Worm (Caenorhabditis elegans) whole organism, L1 larva: ENCODE data around the gene ilys-6.

Source experiments
- C16A3.4 ChIP-seq: fragments of 150-350 bp; optimal IDR thresholded peaks from 2 replicates; lab custom pipeline; 2014; ENCODE audit warnings: missing biosample characterization, missing genetic modification characterization
- C34B4.2 ChIP-seq: sonication (generic microtip); optimal IDR thresholded peaks from 2 replicates; lab custom pipeline; 2017; ENCODE audit warnings: mild to moderate bottlenecking, missing genetic modification characterization, missing compliant biosample characterization
- Y116A8C.19 ChIP-seq: sonication (generic microtip); optimal IDR thresholded peaks from 2 replicates; lab custom pipeline; 2016; ENCODE audit warnings: missing compliant biosample characterization, missing genetic modification characterization, borderline replicate concordance
- alr-1 ChIP-seq: fragments of 200-800 bp; sonication (Bioruptor generic); optimal IDR thresholded peaks from 2 replicates; lab custom pipeline; 2018; ENCODE audit warnings: borderline replicate concordance, mild to moderate bottlenecking, missing genetic modification characterization, missing compliant biosample characterization
- aly-2 ChIP-seq: fragments of 150-350 bp; optimal IDR thresholded peaks from 2 replicates; lab custom pipeline; 2014; ENCODE audit warnings: missing biosample characterization, missing genetic modification characterization
- ama-1 ChIP-seq: fragments of 150-350 bp; optimal IDR thresholded peaks from 2 replicates; lab custom pipeline; 2014
- ceh-8 ChIP-seq: fragments of 200-800 bp; sonication (Bioruptor generic); optimal IDR thresholded peaks from 2 replicates; lab custom pipeline; 2018; ENCODE audit warnings: mild to moderate bottlenecking, missing genetic modification characterization, moderate library complexity, missing compliant biosample characterization
- ceh-82 ChIP-seq, 3 experiments: fragments of 150-350 bp in 1 of 3; sonication (generic microtip) in 2 of 3; optimal IDR thresholded peaks; 2 replicates each; lab custom pipeline; 2014 to 2017; ENCODE audit warnings: missing biosample characterization in 3 of 3, missing genetic modification characterization in 3 of 3
- dsc-1 ChIP-seq: sonication (generic microtip); optimal IDR thresholded peaks from 2 replicates; lab custom pipeline; 2016; ENCODE audit warnings: mild to moderate bottlenecking, missing genetic modification characterization, missing compliant biosample characterization
- efl-1 ChIP-seq, 4 experiments: fragments of 150-350 bp; optimal IDR thresholded peaks in 3 of 4; peaks in 1 of 4; 1 replicate in 1 of 4; 2 replicates in 3 of 4; lab custom pipeline; 2014; ENCODE audit warnings: missing biosample characterization in 2 of 4, missing genetic modification characterization in 2 of 4, missing genetic modification reagents in 2 of 4
- egl-13 ChIP-seq: sonication (generic microtip); optimal IDR thresholded peaks from 2 replicates; lab custom pipeline; 2016; ENCODE audit warnings: missing genotype, missing genetic modification reagents, missing genetic modification characterization, missing compliant biosample characterization
- egl-27 ChIP-seq, 2 experiments: fragments of 150-350 bp in 1 of 2; sonication (generic microtip); optimal IDR thresholded peaks; 3 replicates each; lab custom pipeline; 2017 to 2018; ENCODE audit warnings: missing biosample characterization in 2 of 2, missing genetic modification characterization in 2 of 2, missing genetic modification reagents in 2 of 2
- elt-3 ChIP-seq, 6 experiments: fragments of 150-350 bp in 1 of 6; sonication (generic microtip); optimal IDR thresholded peaks; 2 replicates each; lab custom pipeline; 2017 to 2018; ENCODE audit warnings: missing biosample characterization in 6 of 6, missing genetic modification characterization in 6 of 6, inconsistent platforms in 1 of 6
- fkh-10 ChIP-seq: sonication (generic microtip); optimal IDR thresholded peaks from 2 replicates; lab custom pipeline; 2017; ENCODE audit warnings: missing biosample characterization, missing genetic modification reagents, missing genetic modification characterization
- fos-1 ChIP-seq: fragments of 150-350 bp; optimal IDR thresholded peaks from 2 replicates; lab custom pipeline; 2014; ENCODE audit warnings: missing biosample characterization, missing genetic modification characterization
- grh-1 ChIP-seq: fragments of 200-800 bp; sonication (Bioruptor generic); IDR thresholded peaks from 2 replicates; pipeline ENCODE4 v1.3.6; 2022; ENCODE audit warnings: missing genetic modification reagents, missing genetic modification characterization, missing compliant biosample characterization
- irx-1 ChIP-seq: sonication (generic microtip); optimal IDR thresholded peaks from 2 replicates; lab custom pipeline; 2016; ENCODE audit warnings: missing genetic modification characterization, missing compliant biosample characterization
- lin-14 ChIP-seq: fragments of 200-800 bp; sonication (Bioruptor generic); optimal IDR thresholded peaks from 2 replicates; lab custom pipeline; 2018; ENCODE audit warnings: mild to moderate bottlenecking, missing genetic modification characterization, moderate library complexity, missing compliant biosample characterization
- lin-35 ChIP-seq, 2 experiments: fragments of 150-350 bp; optimal IDR thresholded peaks; 2 replicates each; lab custom pipeline; 2014; ENCODE audit warnings: missing biosample characterization in 2 of 2, missing genetic modification characterization in 2 of 2, missing genetic modification reagents in 2 of 2
- lir-3 ChIP-seq: sonication (generic microtip); optimal IDR thresholded peaks from 2 replicates; lab custom pipeline; 2016; ENCODE audit warnings: mild to moderate bottlenecking, missing genetic modification characterization, moderate library complexity, missing compliant biosample characterization; ENCODE audit not compliant: poor library complexity
- mab-9 ChIP-seq: fragments of 200-800 bp; sonication (Bioruptor generic); IDR thresholded peaks from 2 replicates; pipeline ENCODE4 v1.3.6; 2022; ENCODE audit warnings: missing genetic modification reagents, missing genetic modification characterization, missing compliant biosample characterization
- mdl-1 ChIP-seq, 2 experiments: fragments of 150-350 bp; optimal IDR thresholded peaks; 2 replicates each; lab custom pipeline; 2014 to 2017; ENCODE audit warnings: missing biosample characterization in 2 of 2, missing genetic modification characterization in 2 of 2, inconsistent platforms in 1 of 2
- nhr-19 ChIP-seq: fragments of 200-800 bp; sonication (Bioruptor generic); conservative IDR thresholded peaks from 2 replicates; pipeline ENCODE4 v1.3.6; 2022; ENCODE audit warnings: missing genetic modification characterization, missing compliant biosample characterization
- nhr-20 ChIP-seq: sonication (generic microtip); optimal IDR thresholded peaks from 2 replicates; lab custom pipeline; 2016; ENCODE audit warnings: mild to moderate bottlenecking, missing genetic modification characterization, missing compliant biosample characterization
- nhr-28 ChIP-seq: fragments of 150-350 bp; optimal IDR thresholded peaks from 2 replicates; lab custom pipeline; 2014; ENCODE audit warnings: missing biosample characterization, missing genetic modification characterization
- nhr-71 ChIP-seq: sonication (generic microtip); optimal IDR thresholded peaks from 2 replicates; lab custom pipeline; 2016; ENCODE audit warnings: mild to moderate bottlenecking, missing genetic modification characterization, moderate library complexity, missing compliant biosample characterization
- nhr-77 ChIP-seq: fragments of 150-350 bp; optimal IDR thresholded peaks from 2 replicates; lab custom pipeline; 2014; ENCODE audit warnings: missing biosample characterization, missing genetic modification characterization
- nhr-85 ChIP-seq: sonication (generic microtip); peaks from one replicate; lab custom pipeline; 2016; ENCODE audit warnings: missing genetic modification characterization, inconsistent platforms, missing compliant biosample characterization
- nhr-90 ChIP-seq: sonication (generic microtip); optimal IDR thresholded peaks from 2 replicates; lab custom pipeline; 2016; ENCODE audit warnings: mild to moderate bottlenecking, missing genetic modification characterization, missing compliant biosample characterization; ENCODE audit not compliant: poor library complexity
- pax-3 ChIP-seq: fragments of 200-800 bp; sonication (Bioruptor generic); optimal IDR thresholded peaks from 2 replicates; lab custom pipeline; 2018; ENCODE audit warnings: mild to moderate bottlenecking, missing genetic modification characterization, moderate library complexity, missing compliant biosample characterization
- skn-1 ChIP-seq: fragments of 150-350 bp; optimal IDR thresholded peaks from 2 replicates; lab custom pipeline; 2014; ENCODE audit warnings: missing biosample characterization, missing genetic modification characterization
- snpc-4 ChIP-seq: fragments of 150-350 bp; optimal IDR thresholded peaks from 2 replicates; lab custom pipeline; 2014; ENCODE audit warnings: missing biosample characterization, missing genetic modification characterization
- snu-23 ChIP-seq: sonication (generic microtip); optimal IDR thresholded peaks from 2 replicates; lab custom pipeline; 2016; ENCODE audit warnings: missing genetic modification characterization, missing compliant biosample characterization
- sox-4 ChIP-seq: sonication (generic microtip); optimal IDR thresholded peaks from 2 replicates; lab custom pipeline; 2016; ENCODE audit warnings: missing genetic modification characterization, missing compliant biosample characterization
- sptf-1 ChIP-seq: fragments of 150-350 bp; optimal IDR thresholded peaks from 2 replicates; lab custom pipeline; 2014; ENCODE audit warnings: missing biosample characterization, missing genetic modification characterization
- swsn-7 ChIP-seq: sonication (generic microtip); optimal IDR thresholded peaks from 2 replicates; lab custom pipeline; 2016; ENCODE audit warnings: missing genetic modification characterization, missing compliant biosample characterization
- tbx-2 ChIP-seq: sonication (generic microtip); optimal IDR thresholded peaks from 2 replicates; lab custom pipeline; 2016; ENCODE audit warnings: missing genetic modification characterization, missing compliant biosample characterization
- unc-62 ChIP-seq: fragments of 150-350 bp; optimal IDR thresholded peaks from 2 replicates; lab custom pipeline; 2014; ENCODE audit warnings: missing biosample characterization, missing genetic modification reagents, missing genetic modification characterization
- unc-86 ChIP-seq: sonication (generic microtip); optimal IDR thresholded peaks from 2 replicates; lab custom pipeline; 2016; ENCODE audit warnings: missing genetic modification characterization, missing compliant biosample characterization
- unc-98 ChIP-seq: fragments of 200-800 bp; sonication (Bioruptor generic); IDR thresholded peaks from 2 replicates; pipeline ENCODE4 v1.3.6; 2022; ENCODE audit warnings: missing genetic modification characterization, missing compliant biosample characterization
- xbp-1 ChIP-seq: sonication (generic microtip); optimal IDR thresholded peaks from 2 replicates; lab custom pipeline; 2016; ENCODE audit warnings: missing genetic modification characterization, missing compliant biosample characterization
- ztf-11 ChIP-seq, 2 experiments: sonication (generic microtip); optimal IDR thresholded peaks; 2 replicates each; lab custom pipeline; 2016 to 2017; ENCODE audit warnings: missing genetic modification characterization in 2 of 2, missing biosample characterization in 1 of 2, missing compliant biosample characterization in 1 of 2
- ztf-4 ChIP-seq: fragments of 150-350 bp; optimal IDR thresholded peaks from 2 replicates; lab custom pipeline; 2014; ENCODE audit warnings: missing biosample characterization, missing genetic modification characterization

ilys-6 gene

ce11 chrIV:4099773-4100172 is 36.3 kb upstream of the ilys-6 start (continued):
- TF ChIP-seq pax-3 (tag; lab: Kevin White, UChicago): no peak
- TF ChIP-seq aly-2: no peak
- no peak for TF ChIP-seq nhr-77 (tag; lab: Kevin White, UChicago)
- no peak for TF ChIP-seq sptf-1 (tag; lab: Kevin White, UChicago)
- no peak for TF ChIP-seq ceh-8 (GFP tag; lab: Kevin White, UChicago)
- TF ChIP-seq egl-13 (tag; lab: Kevin White, UChicago): no peak
- no peak for TF ChIP-seq lir-3
- no peak for TF ChIP-seq swsn-7 (tag; lab: Kevin White, UChicago)
- peak; percentile 34; the same call in 1 of the 2 replicates for TF ChIP-seq nhr-19 (GFP tag; lab: Robert Waterston, UW)
- no peak for TF ChIP-seq fos-1 (tag; lab: Kevin White, UChicago)
- no peak for TF ChIP-seq unc-98 (GFP tag; lab: Robert Waterston, UW)
- no peak for TF ChIP-seq fkh-10
- peak; percentile 48 for TF ChIP-seq nhr-71 (tag; lab: Kevin White, UChicago)
- TF ChIP-seq C34B4.2 (tag; lab: Kevin White, UChicago): no peak
- TF ChIP-seq nhr-85: no peak
- TF ChIP-seq mdl-1 (tag; optimal IDR thresholded peaks at IDR 0.05; lab: Kevin White, UChicago): no peak

ce11 chrIV:4096940-4097339 is 33.5 kb upstream of the ilys-6 start:
- TF ChIP-seq egl-27 (tag; optimal IDR thresholded peaks at IDR 0.05; lab: Kevin White, UChicago): no peak
- peak; percentile 58 for TF ChIP-seq skn-1 (tag; lab: Kevin White, UChicago)
- TF ChIP-seq, all 84 proteins: peak for 1

ce11 chrIV:4094364-4094763 is 30.9 kb upstream of the ilys-6 start:
- TF ChIP-seq nhr-71 (tag; lab: Kevin White, UChicago) (peak; percentile 9), ztf-11 (tag; optimal IDR thresholded peaks at IDR 0.05; lab: Kevin White, UChicago) (no peak), lin-14 (GFP tag; lab: Kevin White, UChicago) (peak; percentile 24), unc-86 (tag; lab: Kevin White, UChicago) (no peak), nhr-19 (GFP tag; lab: Robert Waterston, UW) (0 out of 2 replicates have a peak, but pooled peaks have one; percentile 4)
- TF ChIP-seq, all 84 proteins: peak for 3

- no peak for TF ChIP-seq C34B4.2 (tag; lab: Kevin White, UChicago)
- TF ChIP-seq egl-13 (tag; lab: Kevin White, UChicago): peak; percentile 78
- TF ChIP-seq mdl-1 (tag; optimal IDR thresholded peaks at IDR 0.05; lab: Kevin White, UChicago): peak in 1 of 2 experiments; percentile 45
- no peak for TF ChIP-seq alr-1 (tag; lab: Kevin White, UChicago)
- peak; percentile 96 for TF ChIP-seq lin-14 (GFP tag; lab: Kevin White, UChicago)
- peak; percentile 60; the same call in 1 of the 2 replicates for TF ChIP-seq grh-1 (GFP tag; lab: Robert Waterston, UW)
- peak; percentile 53 for TF ChIP-seq pax-3 (tag; lab: Kevin White, UChicago)
- no peak for TF ChIP-seq sptf-1 (tag; lab: Kevin White, UChicago)
- peak; percentile 68 for TF ChIP-seq nhr-90
- TF ChIP-seq snpc-4 (tag; lab: Kevin White, UChicago): peak; percentile 42
- TF ChIP-seq mab-9: peak; percentile 56; the same call in 1 of the 2 replicates
- TF ChIP-seq dsc-1: peak; percentile 70
- TF ChIP-seq unc-86 (tag; lab: Kevin White, UChicago): peak; percentile 80
- peak; percentile 81 for TF ChIP-seq xbp-1
- TF ChIP-seq ceh-82 (tag; optimal IDR thresholded peaks at IDR 0.05; lab: Kevin White, UChicago): peak; percentile 39 to 69 (median 67)
- TF ChIP-seq Y116A8C.19 (tag; lab: Kevin White, UChicago): no peak
- TF ChIP-seq efl-1 (optimal IDR thresholded peaks at IDR 0.05; lab: Kevin White, UChicago): peak; percentile 75 to 85
- peak; percentile 35 to 94 for TF ChIP-seq efl-1 (GFP tag; optimal IDR thresholded peaks at IDR 0.05 in 1 of 2; lab: Kevin White, UChicago)
- TF ChIP-seq ama-1 (lab: Kevin White, UChicago): no peak
- peak; percentile 91 for TF ChIP-seq snu-23
- TF ChIP-seq fos-1 (tag; lab: Kevin White, UChicago): peak; percentile 71
- peak; percentile 11 for TF ChIP-seq C16A3.4
- no peak for TF ChIP-seq nhr-28 (tag; lab: Kevin White, UChicago)
- TF ChIP-seq sox-4: no peak
- no peak for TF ChIP-seq unc-62 (GFP tag; lab: Kevin White, UChicago)
- TF ChIP-seq nhr-71 (tag; lab: Kevin White, UChicago): peak; percentile 92
- TF ChIP-seq egl-27 (tag; optimal IDR thresholded peaks at IDR 0.05; lab: Kevin White, UChicago): peak; percentile 4 to 58
- TF ChIP-seq ztf-11 (tag; optimal IDR thresholded peaks at IDR 0.05; lab: Kevin White, UChicago): peak in 1 of 2 experiments; percentile 45
- TF ChIP-seq irx-1 (tag; lab: Kevin White, UChicago): peak; percentile 38
- peak; percentile 84 for TF ChIP-seq nhr-20 (tag; lab: Kevin White, UChicago)
- peak; percentile 80 for TF ChIP-seq tbx-2
- TF ChIP-seq elt-3 (tag; optimal IDR thresholded peaks at IDR 0.05; lab: Kevin White, UChicago): peak in 2 of 6 experiments; percentile 19 to 36
- peak; percentile 60 to 62 for TF ChIP-seq lin-35 (GFP tag; optimal IDR thresholded peaks at IDR 0.05; lab: Kevin White, UChicago)
- peak; percentile 70 for TF ChIP-seq ztf-4 (tag; lab: Kevin White, UChicago)
- TF ChIP-seq nhr-19 (GFP tag; lab: Robert Waterston, UW): peak; percentile 77
Observed at ce11 chrIV:4093087-4093486, 29.6 kb upstream of the ilys-6 start.
